Worm (Caenorhabditis elegans): Measurements from ENCODE around the gene hmit-1.2.

The hmit-1.2 gene

DNA sequence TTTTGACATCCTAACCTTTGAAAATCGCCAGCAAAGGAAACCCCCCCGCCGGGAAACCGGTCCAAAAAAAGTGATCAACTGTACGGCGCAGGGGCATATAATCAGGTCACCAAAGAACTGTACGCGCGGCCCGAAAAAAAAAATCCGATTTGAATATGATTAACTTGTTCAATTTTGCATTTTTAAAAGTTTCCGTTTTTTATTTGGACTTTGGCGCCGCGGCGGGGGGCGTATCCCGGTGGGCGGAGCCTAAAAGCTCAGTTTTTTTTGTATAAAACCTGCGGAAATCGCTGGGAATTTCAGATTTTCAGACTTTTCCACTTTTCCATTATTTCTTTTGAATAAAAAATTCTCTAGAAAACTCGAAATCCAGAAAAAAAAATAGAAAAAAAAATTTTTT, at the start of gene hmit-1.2:
Gene hmit-1.2, plus strand, starts transcription at position 301 of the 400 bp plus-strand sequence.
- TF ChIP-seq ceh-16 (tag; optimal IDR thresholded peaks at IDR 0.05) (no peak), nhr-25 (tag; optimal IDR thresholded peaks at IDR 0.05) (no peak), dmd-4 (tag; optimal IDR thresholded peaks at IDR 0.05) (no peak), F13H6.1 (tag; optimal IDR thresholded peaks at IDR 0.05) (no peak), Y55F3AM.14 (GFP tag; optimal IDR thresholded peaks at IDR 0.05) (no peak), crh-2 (tag; optimal IDR thresholded peaks at IDR 0.05) (no peak), ZK546.5 (tag; optimal IDR thresholded peaks at IDR 0.05) (no peak), sma-9 (GFP tag; optimal IDR thresholded peaks at IDR 0.05) (no peak), sma-9 (tag; optimal IDR thresholded peaks at IDR 0.05) (no peak), sem-4 (tag; optimal IDR thresholded peaks at IDR 0.05) (no peak), unc-39 (tag; optimal IDR thresholded peaks at IDR 0.05) (no peak), mab-5 (tag; optimal IDR thresholded peaks at IDR 0.05) (no peak), lin-13 (GFP tag; optimal IDR thresholded peaks at IDR 0.05) (no peak), nhr-10 (tag; optimal IDR thresholded peaks at IDR 0.05) (no peak), mbf-1 (tag; optimal IDR thresholded peaks at IDR 0.05) (no peak), fos-1 (tag; optimal IDR thresholded peaks at IDR 0.05) (no peak), mdl-1 (tag; optimal IDR thresholded peaks at IDR 0.05) (no peak), alr-1 (tag; optimal IDR thresholded peaks at IDR 0.05) (no peak), R02D3.7 (tag; optimal IDR thresholded peaks at IDR 0.05) (no peak)

DNA sequence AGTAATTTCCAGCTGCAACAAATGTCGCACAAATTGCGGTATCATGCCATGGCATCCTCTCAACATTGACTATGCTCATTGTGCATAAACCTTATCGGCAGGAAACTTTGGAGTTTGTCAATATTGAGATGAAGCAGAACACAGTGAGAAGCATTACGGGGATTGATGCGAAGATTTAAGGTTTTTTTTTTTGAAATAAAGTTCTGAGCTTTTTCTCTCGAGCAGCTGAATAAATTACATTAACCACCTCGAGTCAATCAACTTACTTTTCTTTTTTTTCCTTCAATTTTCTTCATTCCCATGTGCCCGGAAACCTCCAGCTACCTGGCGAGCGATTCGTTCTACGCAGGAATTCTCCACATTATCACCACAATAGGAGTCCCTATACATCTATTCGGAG, 48.5 kb upstream of the hmit-1.2 start, which contains the start of gene srh-179:
Gene srh-179, plus strand, starts transcription at position 301 of the 400 bp plus-strand sequence.
- TF ChIP-seq egl-27 (tag; optimal IDR thresholded peaks at IDR 0.05) (no peak), ZK546.5 (tag; optimal IDR thresholded peaks at IDR 0.05) (no peak), F13H6.1 (tag; optimal IDR thresholded peaks at IDR 0.05) (no peak), blmp-1 (tag; optimal IDR thresholded peaks at IDR 0.05; ENCODE audit: insufficient read depth) (no peak), sma-9 (GFP tag; optimal IDR thresholded peaks at IDR 0.05) (no peak), sma-9 (tag; optimal IDR thresholded peaks at IDR 0.05) (no peak), nhr-129 (tag; optimal IDR thresholded peaks at IDR 0.05) (no peak), sma-3 (GFP tag; optimal IDR thresholded peaks at IDR 0.05) (no peak), mab-5 (tag; optimal IDR thresholded peaks at IDR 0.05) (no peak), ama-1 (optimal IDR thresholded peaks at IDR 0.05) (no peak), mdl-1 (tag; optimal IDR thresholded peaks at IDR 0.05) (no peak), nhr-11 (tag; optimal IDR thresholded peaks at IDR 0.05) (no peak), unc-55 (GFP tag; optimal IDR thresholded peaks at IDR 0.05) (no peak)

DNA sequence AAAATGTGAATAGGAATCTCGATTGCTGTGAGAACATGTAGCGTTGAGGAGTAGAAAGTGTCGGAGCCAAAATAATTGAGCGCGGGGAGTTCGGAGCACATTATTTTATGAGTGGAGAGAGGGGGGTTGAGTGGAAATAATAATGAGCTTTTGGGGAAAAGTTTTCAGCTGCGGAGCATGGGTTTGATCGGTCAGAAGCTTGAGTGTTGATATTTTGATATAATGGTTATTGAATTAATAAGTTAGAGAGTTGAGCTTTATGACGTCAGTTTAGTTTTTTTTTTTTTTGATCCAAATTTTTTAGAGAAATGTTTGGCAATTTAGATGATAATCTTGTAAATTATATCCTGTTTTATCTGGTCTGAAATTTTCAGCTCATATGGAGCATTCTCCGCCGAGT, 44.3 kb upstream of the hmit-1.2 start, which contains the start of gene srh-178:
Gene srh-178, minus strand, starts transcription at position 101 of the 400 bp plus-strand sequence.
- TF ChIP-seq gmeb-1 (tag; optimal IDR thresholded peaks at IDR 0.05) (no peak), dmd-4 (tag; optimal IDR thresholded peaks at IDR 0.05) (no peak), fos-1 (tag; optimal IDR thresholded peaks at IDR 0.05) (no peak), mdl-1 (tag; optimal IDR thresholded peaks at IDR 0.05) (no peak), ceh-16 (tag; optimal IDR thresholded peaks at IDR 0.05) (no peak), ztf-4 (tag; optimal IDR thresholded peaks at IDR 0.05) (no peak), F13H6.1 (tag; optimal IDR thresholded peaks at IDR 0.05) (no peak), nhr-6 (tag; optimal IDR thresholded peaks at IDR 0.05) (no peak), snpc-4 (tag; optimal IDR thresholded peaks at IDR 0.05) (no peak), mbf-1 (tag; optimal IDR thresholded peaks at IDR 0.05) (no peak), nhr-129 (tag; optimal IDR thresholded peaks at IDR 0.05) (no peak), ztf-11 (tag; optimal IDR thresholded peaks at IDR 0.05) (no peak), alr-1 (tag; optimal IDR thresholded peaks at IDR 0.05) (no peak), sem-4 (tag; optimal IDR thresholded peaks at IDR 0.05) (no peak), aly-2 (tag; optimal IDR thresholded peaks at IDR 0.05) (no peak), ama-1 (optimal IDR thresholded peaks at IDR 0.05) (no peak)

DNA sequence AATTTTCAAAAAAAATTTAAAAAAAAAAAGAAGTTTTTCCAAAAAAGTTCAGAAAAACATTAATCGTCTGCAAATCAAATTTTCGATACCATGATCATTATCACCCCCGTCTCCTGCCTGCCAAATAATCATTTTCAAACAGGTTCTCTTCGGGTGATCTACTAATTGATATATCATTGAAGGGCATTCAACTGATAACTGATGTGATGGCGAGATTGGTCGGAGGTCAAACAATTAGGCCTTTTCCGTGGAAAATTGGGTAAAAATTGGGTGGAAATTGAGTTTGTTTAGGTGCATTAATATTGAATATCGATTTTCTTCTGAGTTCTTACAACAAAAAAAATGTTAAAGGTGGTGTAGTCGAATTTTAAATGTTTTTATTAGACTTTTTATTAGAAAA, 37.4 kb upstream of the hmit-1.2 start, which contains the start of gene Y51A2D.18:
Gene Y51A2D.18, minus strand, starts transcription at position 101 of the 400 bp plus-strand sequence.
- TF ChIP-seq sem-4 (tag; optimal IDR thresholded peaks at IDR 0.05) (no peak), ztf-1 (GFP tag; conservative IDR thresholded peaks at IDR 0.05) (no peak), nhr-23 (tag; optimal IDR thresholded peaks at IDR 0.05) (no peak), zag-1 (tag; optimal IDR thresholded peaks at IDR 0.05) (no peak), nhr-6 (tag; optimal IDR thresholded peaks at IDR 0.05) (no peak), ceh-82 (tag; optimal IDR thresholded peaks at IDR 0.05) (no peak), mab-5 (tag; optimal IDR thresholded peaks at IDR 0.05) (no peak), lin-11 (tag; optimal IDR thresholded peaks at IDR 0.05) (no peak), ceh-16 (tag; optimal IDR thresholded peaks at IDR 0.05) (no peak), peb-1 (tag; optimal IDR thresholded peaks at IDR 0.05) (no peak), nhr-10 (tag; optimal IDR thresholded peaks at IDR 0.05) (no peak), C34F6.9 (tag; optimal IDR thresholded peaks at IDR 0.05) (no peak), dmd-4 (tag; optimal IDR thresholded peaks at IDR 0.05) (no peak), nhr-129 (tag; optimal IDR thresholded peaks at IDR 0.05) (no peak), gmeb-1 (tag; optimal IDR thresholded peaks at IDR 0.05) (no peak), sma-9 (GFP tag; optimal IDR thresholded peaks at IDR 0.05) (no peak), sma-9 (tag; optimal IDR thresholded peaks at IDR 0.05) (no peak)
